Fruit fly (Drosophila melanogaster) whole organism, embryonic: ENCODE results near the gene Cep135.

ENCODE experiments used
- ATbp ChIP-seq: fragments of 200-800 bp; sonication (Bioruptor generic); optimal IDR thresholded peaks from 2 replicates; lab custom pipeline; 2017; ENCODE audit warnings: missing biosample characterization, mild to moderate bottlenecking, missing genetic modification characterization, missing genetic modification reagents
- CG10321 ChIP-seq: fragments of 200-800 bp; sonication (Bioruptor generic); IDR thresholded peaks from 2 replicates; pipeline ENCODE4 v1.3.6; 2022; ENCODE audit warnings: missing biosample characterization, missing genetic modification characterization
- CG10366 ChIP-seq: fragments of 200-800 bp; sonication (Bioruptor generic); IDR thresholded peaks from 2 replicates; pipeline ENCODE4 v1.3.6; 2022; ENCODE audit warnings: missing biosample characterization, missing genetic modification characterization
- CG11695 ChIP-seq: fragments of 200-800 bp; sonication (Bioruptor generic); IDR thresholded peaks from 3 replicates; pipeline ENCODE4 v1.3.6; 2022; ENCODE audit warnings: missing biosample characterization, missing genetic modification characterization
- CG11696 ChIP-seq: fragments of 200-800 bp; sonication (Bioruptor generic); IDR thresholded peaks from 2 replicates; pipeline ENCODE4 v1.3.6; 2022; ENCODE audit warnings: missing biosample characterization, missing genetic modification characterization
- CG13894 ChIP-seq: fragments of 200-800 bp; sonication (Bioruptor generic); optimal IDR thresholded peaks from 3 replicates; lab custom pipeline; 2018; ENCODE audit warnings: missing biosample characterization, mild to moderate bottlenecking, missing genetic modification characterization, moderate library complexity
- CG14860 ChIP-seq: fragments of 200-800 bp; sonication (Bioruptor generic); IDR thresholded peaks from 3 replicates; pipeline ENCODE4 v1.3.6; 2022; ENCODE audit warnings: missing biosample characterization, missing genetic modification characterization; ENCODE audit not compliant: partially characterized antibody
- CG17359 ChIP-seq: fragments of 200-800 bp; sonication (Bioruptor generic); optimal IDR thresholded peaks from 3 replicates; lab custom pipeline; 2018; ENCODE audit warnings: missing biosample characterization, mild to moderate bottlenecking, missing genetic modification characterization, moderate library complexity
- CG1832 ChIP-seq: fragments of 200-800 bp; sonication (Bioruptor generic); optimal IDR thresholded peaks from 2 replicates; lab custom pipeline; 2017; ENCODE audit warnings: missing biosample characterization, mild to moderate bottlenecking, missing genetic modification characterization, inconsistent platforms
- CG18619 ChIP-seq: fragments of 200-800 bp; sonication (Bioruptor generic); optimal IDR thresholded peaks from 3 replicates; lab custom pipeline; 2017; ENCODE audit warnings: missing biosample characterization, mild to moderate bottlenecking, missing genetic modification characterization
- CG2116 ChIP-seq: fragments of 200-800 bp; sonication (Bioruptor generic); optimal IDR thresholded peaks from 3 replicates; lab custom pipeline; 2018; ENCODE audit warnings: missing biosample characterization, mild to moderate bottlenecking, missing genetic modification characterization
- CG2678 ChIP-seq: fragments of 200-800 bp; sonication (Bioruptor generic); optimal IDR thresholded peaks from 3 replicates; lab custom pipeline; 2019; ENCODE audit warnings: missing biosample characterization, mild to moderate bottlenecking, missing genetic modification characterization, moderate library complexity
- CG32767 ChIP-seq: fragments of 200-800 bp; sonication (Bioruptor generic); IDR thresholded peaks from 2 replicates; pipeline ENCODE4 v1.3.6; 2022; ENCODE audit warnings: missing biosample characterization, missing genetic modification characterization
- CG4820 ChIP-seq: fragments of 200-800 bp; sonication (Bioruptor generic); optimal IDR thresholded peaks from 3 replicates; lab custom pipeline; 2016; ENCODE audit warnings: missing biosample characterization, missing genetic modification characterization
- CG6254 ChIP-seq: fragments of 200-800 bp; sonication (Bioruptor generic); optimal IDR thresholded peaks from 3 replicates; lab custom pipeline; 2017; ENCODE audit warnings: mild to moderate bottlenecking, missing biosample characterization, missing genetic modification reagents, missing genetic modification characterization
- CG7372 ChIP-seq: fragments of 200-800 bp; sonication (Bioruptor generic); IDR thresholded peaks from 2 replicates; pipeline ENCODE4 v1.3.6; 2022; ENCODE audit warnings: missing biosample characterization, missing genetic modification characterization
- CG7963 ChIP-seq: fragments of 200-800 bp; sonication (Bioruptor generic); IDR thresholded peaks from 3 replicates; pipeline ENCODE4 v1.3.6; 2022; ENCODE audit warnings: missing biosample characterization, missing genetic modification characterization; ENCODE audit not compliant: partially characterized antibody
- CG8089 ChIP-seq: fragments of 200-800 bp; sonication (Bioruptor generic); optimal IDR thresholded peaks from 3 replicates; lab custom pipeline; 2016; ENCODE audit warnings: missing biosample characterization, missing genetic modification characterization
- CTCF ChIP-seq: fragments of 200-800 bp; sonication (Bioruptor generic); optimal IDR thresholded peaks from 2 replicates; lab custom pipeline; 2017; ENCODE audit warnings: missing biosample characterization, mild to moderate bottlenecking, missing genetic modification characterization, moderate library complexity
- D19A ChIP-seq: fragments of 200-800 bp; optimal IDR thresholded peaks from 3 replicates; lab custom pipeline; 2019; ENCODE audit warnings: missing biosample characterization, mild to moderate bottlenecking, missing genetic modification characterization, moderate library complexity
- E2f1 ChIP-seq: fragments of 200-800 bp; sonication (Bioruptor generic); IDR thresholded peaks from 2 replicates; pipeline ENCODE4 v1.3.6; 2022; ENCODE audit warnings: missing biosample characterization, missing genetic modification characterization
- ERR ChIP-seq: fragments of 200-800 bp; sonication (Bioruptor generic); optimal IDR thresholded peaks from 2 replicates; lab custom pipeline; 2016; ENCODE audit warnings: missing biosample characterization, missing genetic modification characterization
- HLH4C ChIP-seq: fragments of 200-800 bp; sonication (Bioruptor generic); IDR thresholded peaks from 3 replicates; pipeline ENCODE4 v1.3.6; 2022; ENCODE audit warnings: missing biosample characterization, missing genetic modification characterization; ENCODE audit not compliant: partially characterized antibody
- HmgD ChIP-seq: fragments of 200-800 bp; sonication (Bioruptor generic); optimal IDR thresholded peaks from 3 replicates; lab custom pipeline; 2016; ENCODE audit warnings: missing biosample characterization, missing genetic modification characterization
- MBD-R2 ChIP-seq: fragments of 200-800 bp; sonication (Bioruptor generic); IDR thresholded peaks from 2 replicates; pipeline ENCODE4 v1.3.6; 2022; ENCODE audit warnings: missing biosample characterization, missing genetic modification characterization
- Opbp ChIP-seq: fragments of 200-800 bp; sonication (Bioruptor generic); IDR thresholded peaks from 3 replicates; pipeline ENCODE4 v1.3.6; 2022; ENCODE audit warnings: missing biosample characterization, missing genetic modification characterization; ENCODE audit not compliant: partially characterized antibody
- Six4 ChIP-seq: fragments of 200-800 bp; sonication (Bioruptor generic); optimal IDR thresholded peaks from 2 replicates; lab custom pipeline; 2016; ENCODE audit warnings: missing biosample characterization, missing genetic modification characterization
- Spps ChIP-seq: fragments of 200-800 bp; sonication (Bioruptor generic); optimal IDR thresholded peaks from 2 replicates; lab custom pipeline; 2018; ENCODE audit warnings: missing biosample characterization, mild to moderate bottlenecking, missing genetic modification characterization
- Stat92E ChIP-seq, 3 experiments: fragments of >200 bp in 2 of 3; fragments of 200-800 bp in 1 of 3; sonication (Bioruptor generic) in 1 of 3; optimal IDR thresholded peaks; 2 replicates each; lab custom pipeline; 2017 to 2019; ENCODE audit warnings: missing biosample characterization in 3 of 3, missing genetic modification characterization in 3 of 3, mild to moderate bottlenecking in 1 of 3, moderate library complexity in 1 of 3
- amos ChIP-seq: fragments of 200-800 bp; sonication (Bioruptor generic); IDR thresholded peaks from 2 replicates; pipeline ENCODE4 v1.3.6; 2022; ENCODE audit warnings: missing biosample characterization, missing genetic modification characterization; ENCODE audit not compliant: partially characterized antibody
- ara ChIP-seq: fragments of 200-800 bp; sonication (Bioruptor generic); IDR thresholded peaks from 2 replicates; pipeline ENCODE4 v1.3.6; 2022; ENCODE audit warnings: missing biosample characterization, missing genetic modification characterization
- ase ChIP-seq: fragments of 200-800 bp; sonication (Bioruptor generic); IDR thresholded peaks from 3 replicates; pipeline ENCODE4 v1.3.6; 2022; ENCODE audit warnings: missing biosample characterization, missing genetic modification characterization
- ash1 ChIP-seq: fragments of 200-800 bp; sonication (Bioruptor generic); optimal IDR thresholded peaks from 2 replicates; lab custom pipeline; 2018; ENCODE audit warnings: missing biosample characterization, mild to moderate bottlenecking, missing genetic modification characterization
- az2 ChIP-seq: fragments of 200-800 bp; sonication (Bioruptor generic); optimal IDR thresholded peaks from 3 replicates; lab custom pipeline; 2016; ENCODE audit warnings: missing biosample characterization, missing genetic modification characterization
- bab2 ChIP-seq: fragments of 200-800 bp; sonication (Bioruptor generic); optimal IDR thresholded peaks from 2 replicates; lab custom pipeline; 2016; ENCODE audit warnings: missing biosample characterization, missing genetic modification characterization
- bcd ChIP-seq: fragments of 200-800 bp; sonication (Bioruptor generic); optimal IDR thresholded peaks from 2 replicates; lab custom pipeline; 2017; ENCODE audit warnings: missing biosample characterization, mild to moderate bottlenecking, missing genetic modification characterization
- cas ChIP-seq: fragments of 200-800 bp; sonication (Bioruptor generic); IDR thresholded peaks from 2 replicates; pipeline ENCODE4 v1.3.6; 2022; ENCODE audit warnings: missing biosample characterization, missing genetic modification characterization
- disco-r ChIP-seq: fragments of 200-800 bp; sonication (Bioruptor generic); optimal IDR thresholded peaks from 2 replicates; lab custom pipeline; 2016; ENCODE audit warnings: missing biosample characterization, missing genetic modification characterization
- gem ChIP-seq: fragments of 200-800 bp; sonication (Bioruptor generic); optimal IDR thresholded peaks from 2 replicates; lab custom pipeline; 2019; ENCODE audit warnings: missing biosample characterization, mild to moderate bottlenecking, missing genetic modification characterization, moderate library complexity
- hbn ChIP-seq: fragments of 200-800 bp; sonication (Bioruptor generic); IDR thresholded peaks from 2 replicates; pipeline ENCODE4 v1.3.6; 2022; ENCODE audit warnings: missing biosample characterization, missing genetic modification characterization; ENCODE audit not compliant: partially characterized antibody
- peb ChIP-seq: fragments of 200-800 bp; sonication (Bioruptor generic); IDR thresholded peaks from 2 replicates; pipeline ENCODE4 v1.3.6; 2022; ENCODE audit warnings: missing biosample characterization, missing genetic modification characterization
- pho ChIP-seq: fragments of 200-800 bp; sonication (Bioruptor generic); optimal IDR thresholded peaks from 2 replicates; lab custom pipeline; 2016; ENCODE audit warnings: missing biosample characterization, missing genetic modification characterization
- prd ChIP-seq, 3 experiments: fragments of >200 bp in 2 of 3; fragments of 200-800 bp in 1 of 3; sonication (Bioruptor generic) in 1 of 3; optimal IDR thresholded peaks in 2 of 3; IDR thresholded peaks in 1 of 3; 2 replicates in 2 of 3; 3 replicates in 1 of 3; pipeline versions ENCODE4 v1.3.6 to Lab custom; 2017 to 2022; ENCODE audit warnings: missing biosample characterization in 1 of 3, missing genetic modification characterization in 1 of 3
- psq ChIP-seq: fragments of 200-800 bp; sonication (Bioruptor generic); optimal IDR thresholded peaks from 2 replicates; lab custom pipeline; 2017; ENCODE audit warnings: missing biosample characterization, missing genetic modification characterization
- ssp ChIP-seq: fragments of 200-800 bp; sonication (Bioruptor generic); IDR thresholded peaks from 2 replicates; pipeline ENCODE4 v1.3.6; 2022; ENCODE audit warnings: missing biosample characterization, missing genetic modification characterization
- tin ChIP-seq: fragments of 200-800 bp; sonication (Bioruptor generic); optimal IDR thresholded peaks from 3 replicates; lab custom pipeline; 2016; ENCODE audit warnings: missing biosample characterization, missing genetic modification characterization
- unc-4 ChIP-seq: fragments of 200-800 bp; sonication (Bioruptor generic); IDR thresholded peaks from 2 replicates; pipeline ENCODE4 v1.3.6; 2022; ENCODE audit warnings: missing biosample characterization, missing genetic modification characterization; ENCODE audit not compliant: partially characterized antibody
- wor ChIP-seq: fragments of 200-800 bp; sonication (Bioruptor generic); IDR thresholded peaks from 2 replicates; pipeline ENCODE4 v1.3.6; 2022; ENCODE audit warnings: missing biosample characterization, missing genetic modification characterization
- yki ChIP-seq: fragments of >200 bp; optimal IDR thresholded peaks from 3 replicates; lab custom pipeline; 2018
- z ChIP-seq: fragments of 200-800 bp; sonication (Bioruptor generic); IDR thresholded peaks from 3 replicates; pipeline ENCODE4 v1.3.6; 2022; ENCODE audit warnings: missing biosample characterization, missing genetic modification characterization
- zen ChIP-seq: fragments of 200-800 bp; sonication (Bioruptor generic); optimal IDR thresholded peaks from 3 replicates; lab custom pipeline; 2018; ENCODE audit warnings: missing biosample characterization, mild to moderate bottlenecking, missing genetic modification characterization, moderate library complexity

Gene Cep135

dm6 chr3L:15163414-15163813, 46.9 kb downstream of the Cep135 start, which contains the start of gene CG7011 (continued):
- TF ChIP-seq bcd (GFP tag; lab: Kevin White, UChicago): no peak
- TF ChIP-seq Six4: no peak
- TF ChIP-seq ara (GFP tag; lab: Robert Waterston, UW): no peak
- no peak for TF ChIP-seq gem
- TF ChIP-seq E2f1: no peak
- TF ChIP-seq cas: no peak
- TF ChIP-seq CG10321: no peak
- TF ChIP-seq CG6254: no peak
- TF ChIP-seq psq (GFP tag; lab: Kevin White, UChicago): no peak
- TF ChIP-seq CG14860 (GFP tag; lab: Robert Waterston, UW): peak; percentile 31; the same call in 1 of the 3 replicates
- no peak for TF ChIP-seq CG4820
- no peak for TF ChIP-seq CG7372 (GFP tag; lab: Robert Waterston, UW)
- no peak for TF ChIP-seq Stat92E (GFP tag; optimal IDR thresholded peaks at IDR 0.05; lab: Kevin White, UChicago)
- TF ChIP-seq D19A: no peak
- TF ChIP-seq ERR: no peak
- TF ChIP-seq CG10366 (GFP tag; lab: Robert Waterston, UW): no peak
- no peak for TF ChIP-seq wor
- no peak for TF ChIP-seq CG11695 (GFP tag; lab: Robert Waterston, UW)
- peak; percentile 35; the same call in 1 of the 2 replicates for TF ChIP-seq hbn (GFP tag; lab: Robert Waterston, UW)
- peak; percentile 16 for TF ChIP-seq CG2116
- TF ChIP-seq bab2: no peak
- TF ChIP-seq prd (optimal IDR thresholded peaks at IDR 0.05; lab: Kevin White, UChicago): no peak
- no peak for TF ChIP-seq prd (GFP tag; IDR thresholded peaks at IDR 0.05; lab: Robert Waterston, UW)
- no peak for TF ChIP-seq disco-r (GFP tag; lab: Kevin White, UChicago)
- no peak for TF ChIP-seq CG2678
- no peak for TF ChIP-seq peb (GFP tag; lab: Robert Waterston, UW)
- no peak for TF ChIP-seq tin (GFP tag; lab: Kevin White, UChicago)
- TF ChIP-seq CG13894 (tag; lab: Kevin White, UChicago): no peak
- no peak for TF ChIP-seq CG11696 (GFP tag; lab: Robert Waterston, UW)
- TF ChIP-seq ase (GFP tag; lab: Robert Waterston, UW): no peak
- TF ChIP-seq CG7963 (GFP tag; lab: Robert Waterston, UW): 0 out of 3 replicates have a peak, but pooled peaks have one; percentile 29
- TF ChIP-seq yki (lab: Kevin White, UChicago): no peak
- TF ChIP-seq CG17359 (tag; lab: Kevin White, UChicago): no peak
- TF ChIP-seq ssp (GFP tag; lab: Robert Waterston, UW): no peak
- 0 out of 3 replicates have a peak, but pooled peaks have one; percentile 46 for TF ChIP-seq HLH4C
- no peak for TF ChIP-seq Spps (tag; lab: Kevin White, UChicago)
- TF ChIP-seq CG8089 (GFP tag; lab: Kevin White, UChicago): no peak
- no peak for TF ChIP-seq CG32767 (GFP tag; lab: Robert Waterston, UW)
- no peak for TF ChIP-seq az2 (GFP tag; lab: Kevin White, UChicago)
- peak; percentile 67 for TF ChIP-seq MBD-R2
- no peak for TF ChIP-seq pho (GFP tag; lab: Kevin White, UChicago)
- peak; percentile 79 for TF ChIP-seq CTCF
- no peak for TF ChIP-seq zen (tag; lab: Kevin White, UChicago)
- no peak for TF ChIP-seq ash1 (GFP tag; lab: Kevin White, UChicago)
- TF ChIP-seq ATbp (GFP tag; lab: Kevin White, UChicago): no peak
- no peak for TF ChIP-seq HmgD
- peak; percentile 30; the same call in 1 of the 3 replicates for TF ChIP-seq Opbp (GFP tag; lab: Robert Waterston, UW)
- TF ChIP-seq CG18619 (GFP tag; lab: Kevin White, UChicago): no peak
- no peak for TF ChIP-seq CG1832 (GFP tag; lab: Kevin White, UChicago)
- TF ChIP-seq amos (GFP tag; lab: Robert Waterston, UW): peak; percentile 76
- no peak for TF ChIP-seq z (GFP tag; lab: Robert Waterston, UW)
- TF ChIP-seq unc-4 (GFP tag; lab: Robert Waterston, UW): peak; percentile 47
